Fruit fly (Drosophila melanogaster): ENCODE results near the gene Smox.

dm6 chrX:8163452-8163851, 21.4 kb upstream of the Smox start:
- no peak for TF ChIP-seq spab (GFP tag; optimal IDR thresholded peaks at IDR 0.05)
- TF ChIP-seq Hr4 (GFP tag; optimal IDR thresholded peaks at IDR 0.05) = peak; percentile 12
- TF ChIP-seq CG11762 (GFP tag; optimal IDR thresholded peaks at IDR 0.05; ENCODE audit: insufficient read depth) = no peak
- TF ChIP-seq vri (GFP tag; optimal IDR thresholded peaks at IDR 0.05) = no peak
- TF ChIP-seq Sox15 (GFP tag; optimal IDR thresholded peaks at IDR 0.05) = no peak
- peak; percentile 60 for TF ChIP-seq CG6276 (GFP tag; optimal IDR thresholded peaks at IDR 0.05)

Data from whole organism, prepupa.